Worm (Caenorhabditis elegans) whole organism, mixed stage, embryonic: Measurements from ENCODE around the gene fbxa-137.
A peak's percentile ranks its signal among the peaks of the same experiment; 100 is the strongest.

Source experiments
- M03D4.4 ChIP-seq: sonication (generic microtip); optimal IDR thresholded peaks from 2 replicates; lab custom pipeline; 2017; ENCODE audit warnings: mild to moderate bottlenecking, missing genetic modification characterization, missing compliant biosample characterization
- bed-3 ChIP-seq: fragments of 200-800 bp; sonication (Bioruptor generic); optimal IDR thresholded peaks from 3 replicates; lab custom pipeline; 2018; ENCODE audit warnings: mild to moderate bottlenecking, missing genetic modification characterization, moderate library complexity, missing compliant biosample characterization
- blmp-1 ChIP-seq: fragments of 150-350 bp; optimal IDR thresholded peaks from 2 replicates; lab custom pipeline; 2014; ENCODE audit warnings: missing biosample characterization, missing genetic modification characterization
- ceh-39 ChIP-seq: fragments of 150-350 bp; optimal IDR thresholded peaks from 2 replicates; lab custom pipeline; 2014; ENCODE audit warnings: missing biosample characterization, missing genetic modification characterization
- ces-1 ChIP-seq: fragments of 150-350 bp; optimal IDR thresholded peaks from 2 replicates; lab custom pipeline; 2014; ENCODE audit warnings: missing biosample characterization, missing genetic modification reagents, missing genetic modification characterization
- cnd-1 ChIP-seq: fragments of 200-800 bp; sonication (Bioruptor generic); optimal IDR thresholded peaks from 2 replicates; lab custom pipeline; 2018; ENCODE audit warnings: mild to moderate bottlenecking, missing genetic modification characterization, missing compliant biosample characterization
- drap-1 ChIP-seq: fragments of 200-800 bp; sonication (Bioruptor generic); optimal IDR thresholded peaks from 3 replicates; lab custom pipeline; 2018; ENCODE audit warnings: mild to moderate bottlenecking, missing genetic modification characterization, missing compliant biosample characterization
- elt-1 ChIP-seq: sonication (generic microtip); optimal IDR thresholded peaks from 2 replicates; lab custom pipeline; 2017; ENCODE audit warnings: missing genetic modification characterization, mild to moderate bottlenecking, missing compliant biosample characterization, antibody characterized with exemption, moderate library complexity, borderline replicate concordance; ENCODE audit not compliant: insufficient read depth
- elt-3 ChIP-seq: fragments of 150-350 bp; optimal IDR thresholded peaks from 2 replicates; lab custom pipeline; 2014; ENCODE audit warnings: missing biosample characterization, missing genetic modification characterization
- flh-1 ChIP-seq: fragments of 200-800 bp; sonication (Bioruptor generic); optimal IDR thresholded peaks from 2 replicates; lab custom pipeline; 2018; ENCODE audit warnings: mild to moderate bottlenecking, missing genetic modification characterization, moderate library complexity, missing compliant biosample characterization
- ham-2 ChIP-seq: fragments of 200-800 bp; sonication (Bioruptor generic); optimal IDR thresholded peaks from 2 replicates; lab custom pipeline; 2018; ENCODE audit warnings: mild to moderate bottlenecking, missing genetic modification characterization, missing compliant biosample characterization
- hlh-1 ChIP-seq: fragments of 150-350 bp; optimal IDR thresholded peaks from 2 replicates; lab custom pipeline; 2014; ENCODE audit warnings: missing biosample characterization, missing genetic modification reagents, missing genetic modification characterization
- lin-13 ChIP-seq: fragments of 150-350 bp; optimal IDR thresholded peaks from 2 replicates; lab custom pipeline; 2014; ENCODE audit warnings: missing biosample characterization, missing genetic modification characterization
- lin-32 ChIP-seq: fragments of 200-800 bp; sonication (Bioruptor generic); optimal IDR thresholded peaks from 2 replicates; lab custom pipeline; 2018; ENCODE audit warnings: mild to moderate bottlenecking, missing genetic modification characterization, missing compliant biosample characterization
- lsy-2 ChIP-seq: fragments of 150-350 bp; optimal IDR thresholded peaks from 2 replicates; lab custom pipeline; 2014; ENCODE audit warnings: missing biosample characterization, missing genetic modification characterization
- mab-5 ChIP-seq: fragments of 150-350 bp; optimal IDR thresholded peaks from 2 replicates; lab custom pipeline; 2014; ENCODE audit warnings: missing biosample characterization, missing genetic modification characterization
- mep-1 ChIP-seq: fragments of 150-350 bp; optimal IDR thresholded peaks from 2 replicates; lab custom pipeline; 2017; ENCODE audit warnings: missing biosample characterization, missing genetic modification reagents, missing genetic modification characterization, inconsistent platforms
- mls-2 ChIP-seq: sonication (generic microtip); optimal IDR thresholded peaks from 2 replicates; lab custom pipeline; 2016; ENCODE audit warnings: mild to moderate bottlenecking, missing genetic modification characterization, moderate library complexity, missing compliant biosample characterization
- nhr-12 ChIP-seq: fragments of 150-350 bp; optimal IDR thresholded peaks from 2 replicates; lab custom pipeline; 2014; ENCODE audit warnings: missing biosample characterization, missing genetic modification characterization
- nhr-237 ChIP-seq: fragments of 150-350 bp; optimal IDR thresholded peaks from 2 replicates; lab custom pipeline; 2014; ENCODE audit warnings: missing biosample characterization, missing genetic modification characterization
- nhr-28 ChIP-seq: fragments of 150-350 bp; optimal IDR thresholded peaks from 2 replicates; lab custom pipeline; 2014; ENCODE audit warnings: missing biosample characterization, missing genetic modification characterization
- nhr-76 ChIP-seq: sonication (generic microtip); optimal IDR thresholded peaks from 2 replicates; lab custom pipeline; 2017; ENCODE audit warnings: missing biosample characterization, missing genetic modification characterization
- pha-4 ChIP-seq: fragments of 150-350 bp; optimal IDR thresholded peaks from 2 replicates; lab custom pipeline; 2018; ENCODE audit warnings: missing biosample characterization, missing genetic modification reagents, missing genetic modification characterization
- sem-2 ChIP-seq: fragments of 200-800 bp; sonication (Bioruptor generic); optimal IDR thresholded peaks from 2 replicates; lab custom pipeline; 2018; ENCODE audit warnings: mild to moderate bottlenecking, missing genetic modification characterization, missing compliant biosample characterization
- snpc-4 ChIP-seq: fragments of 150-350 bp; optimal IDR thresholded peaks from 2 replicates; lab custom pipeline; 2014; ENCODE audit warnings: missing biosample characterization, missing genetic modification characterization
- sptf-1 ChIP-seq: sonication (generic microtip); optimal IDR thresholded peaks from 2 replicates; lab custom pipeline; 2017; ENCODE audit warnings: mild to moderate bottlenecking, missing genetic modification characterization, moderate library complexity, missing compliant biosample characterization
- tbx-8 ChIP-seq: fragments of 200-800 bp; sonication (Bioruptor generic); optimal IDR thresholded peaks from 2 replicates; lab custom pipeline; 2018; ENCODE audit warnings: mild to moderate bottlenecking, missing genetic modification characterization, moderate library complexity, missing compliant biosample characterization
- unc-120 ChIP-seq: sonication (generic microtip); optimal IDR thresholded peaks from 2 replicates; lab custom pipeline; 2017; ENCODE audit warnings: missing genetic modification characterization, missing compliant biosample characterization; ENCODE audit not compliant: poor library complexity, severe bottlenecking
- unc-39 ChIP-seq: fragments of 150-350 bp; optimal IDR thresholded peaks from 2 replicates; lab custom pipeline; 2014; ENCODE audit warnings: missing biosample characterization, missing genetic modification characterization
- unc-62 ChIP-seq: fragments of 150-350 bp; optimal IDR thresholded peaks from 2 replicates; lab custom pipeline; 2014; ENCODE audit warnings: missing biosample characterization, missing genetic modification reagents, missing genetic modification characterization
- zip-8 ChIP-seq: fragments of 150-350 bp; optimal IDR thresholded peaks from 2 replicates; lab custom pipeline; 2014; ENCODE audit warnings: missing biosample characterization, missing genetic modification characterization
- ztf-11 ChIP-seq: fragments of 150-350 bp; optimal IDR thresholded peaks from 2 replicates; lab custom pipeline; 2014; ENCODE audit warnings: missing biosample characterization, missing genetic modification characterization

Gene fbxa-137

DNA sequence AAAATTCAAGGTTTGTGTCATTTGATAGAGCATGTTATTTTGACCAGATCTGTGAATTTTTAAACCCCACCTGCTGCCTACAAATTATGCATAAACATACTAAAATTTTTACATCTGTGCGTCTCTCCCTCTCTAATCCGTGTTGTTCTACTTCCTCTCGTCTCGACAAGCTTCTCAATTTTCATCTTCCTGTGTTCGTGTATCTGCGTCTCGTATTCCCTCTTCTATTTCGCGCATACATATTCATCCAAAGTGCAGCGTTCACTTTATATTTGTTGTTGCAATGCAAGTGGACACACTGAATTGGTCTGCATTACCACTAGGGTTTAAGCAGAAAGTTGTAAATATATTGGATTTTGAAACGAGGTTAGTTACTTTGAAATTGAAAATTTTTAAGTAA is at the start of gene fbxa-137:
Gene fbxa-137 (plus strand): TSS at position 274 of the 400 bp plus-strand sequence.
- TF ChIP-seq pha-4 (tag; lab: Kevin White, UChicago), result peak; percentile 41
- no peak for TF ChIP-seq nhr-237 (tag; lab: Kevin White, UChicago)
- no peak for TF ChIP-seq sptf-1 (tag; lab: Kevin White, UChicago)
- no peak for TF ChIP-seq unc-120
- TF ChIP-seq lin-32 (GFP tag; lab: Kevin White, UChicago), result no peak
- TF ChIP-seq unc-39, result no peak
- TF ChIP-seq M03D4.4 (tag; lab: Kevin White, UChicago), result no peak
- TF ChIP-seq nhr-28 (tag; lab: Kevin White, UChicago), result no peak
- no peak for TF ChIP-seq sem-2 (GFP tag; lab: Kevin White, UChicago)
- TF ChIP-seq drap-1, result no peak
- TF ChIP-seq elt-3 (tag; lab: Kevin White, UChicago), result no peak
- peak; percentile 6 for TF ChIP-seq mls-2 (tag; lab: Kevin White, UChicago)
- TF ChIP-seq zip-8 (tag; lab: Kevin White, UChicago), result no peak
- no peak for TF ChIP-seq tbx-8 (GFP tag; lab: Kevin White, UChicago)
- no peak for TF ChIP-seq unc-62 (GFP tag; lab: Kevin White, UChicago)
- TF ChIP-seq ces-1 (GFP tag; lab: Kevin White, UChicago), result peak; percentile 50
- TF ChIP-seq hlh-1, result no peak

DNA sequence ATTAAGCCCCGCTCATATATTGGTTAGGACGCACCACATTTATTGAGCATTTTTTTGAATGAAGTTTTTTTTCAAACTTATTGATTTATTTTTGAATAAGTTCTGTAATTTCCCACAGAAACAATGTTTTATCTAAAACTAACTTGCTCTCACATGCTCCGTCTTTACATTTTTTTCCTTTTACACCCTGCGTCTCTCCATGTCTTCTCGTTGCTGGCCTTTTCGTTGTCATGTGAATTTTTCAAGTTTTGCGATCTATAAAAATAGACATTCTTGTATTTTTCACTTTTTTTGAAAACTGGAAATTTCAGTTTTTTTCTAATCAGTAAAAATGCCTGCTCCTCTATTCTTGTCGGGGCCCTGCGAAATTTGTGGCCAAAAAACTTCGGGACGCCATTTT is 47.7 kb upstream of the fbxa-137 start, which contains the start of gene nhr-134:
Gene nhr-134 (plus strand): TSS at position 312 of the 400 bp plus-strand sequence.
- TF ChIP-seq unc-62 (GFP tag; lab: Kevin White, UChicago) (no peak), zip-8 (tag; lab: Kevin White, UChicago) (no peak), nhr-76 (no peak), ces-1 (GFP tag; lab: Kevin White, UChicago) (no peak)

DNA sequence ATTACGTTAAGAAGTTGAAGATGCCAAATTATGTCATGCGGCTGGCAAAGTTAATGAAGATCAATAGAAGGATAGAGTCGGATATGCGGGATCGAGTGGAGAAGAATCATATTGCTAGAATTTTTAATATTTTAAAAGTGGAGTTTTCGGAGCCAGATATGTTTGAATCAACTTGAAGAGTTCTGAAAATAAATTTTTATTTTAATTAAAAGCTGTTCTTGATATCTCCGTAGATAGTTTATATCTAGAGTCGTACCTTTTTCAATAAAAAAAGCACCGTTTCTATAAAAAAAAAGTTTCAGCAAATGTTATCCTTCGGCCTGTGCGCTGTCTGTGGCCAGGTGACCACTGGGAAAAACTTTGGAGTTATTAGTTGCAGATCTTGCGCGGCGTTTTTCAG is 45.4 kb upstream of the fbxa-137 start, which contains the start of gene nhr-96:
Gene nhr-96 (plus strand): TSS at position 301 of the 400 bp plus-strand sequence.
- TF ChIP-seq nhr-28 (tag; lab: Kevin White, UChicago) (no peak), zip-8 (tag; lab: Kevin White, UChicago) (no peak), mep-1 (tag; lab: Kevin White, UChicago) (no peak), snpc-4 (no peak), blmp-1 (no peak), ham-2 (GFP tag; lab: Kevin White, UChicago) (no peak), elt-3 (tag; lab: Kevin White, UChicago) (no peak), ces-1 (GFP tag; lab: Kevin White, UChicago) (no peak), sem-2 (GFP tag; lab: Kevin White, UChicago) (no peak), ceh-39 (no peak), mab-5 (tag; lab: Kevin White, UChicago) (no peak), lin-32 (GFP tag; lab: Kevin White, UChicago) (no peak), unc-39 (no peak), bed-3 (GFP tag; lab: Kevin White, UChicago) (no peak), unc-120 (no peak), flh-1 (GFP tag; lab: Kevin White, UChicago) (no peak), nhr-12 (tag; lab: Kevin White, UChicago) (no peak), tbx-8 (GFP tag; lab: Kevin White, UChicago) (no peak), nhr-237 (tag; lab: Kevin White, UChicago) (no peak)

DNA sequence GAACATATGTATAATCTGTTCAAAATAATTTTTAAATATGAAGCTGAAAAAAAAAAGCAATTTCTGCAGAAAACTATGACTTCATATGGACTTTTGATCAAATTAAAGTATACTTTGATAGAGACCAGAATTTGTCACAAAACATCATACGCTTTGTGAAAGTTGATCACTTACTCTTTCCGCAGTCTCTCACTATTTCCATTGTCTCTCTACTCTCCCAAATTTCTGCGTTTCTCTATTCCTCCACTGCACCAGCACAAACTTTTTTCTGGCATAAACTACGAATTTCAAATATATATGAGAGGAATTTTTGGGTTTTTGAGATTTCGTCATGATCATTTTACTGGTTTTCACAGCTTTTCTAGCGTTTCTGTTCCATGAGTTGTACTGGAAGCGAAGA is 42.8 kb upstream of the fbxa-137 start, which contains the start of gene cyp-33C4:
Gene cyp-33C4 (plus strand): TSS at position 293 of the 400 bp plus-strand sequence.
- TF ChIP-seq lin-13 (tag; lab: Kevin White, UChicago) (no peak), lsy-2 (tag; lab: Kevin White, UChicago) (no peak), nhr-12 (tag; lab: Kevin White, UChicago) (no peak), bed-3 (GFP tag; lab: Kevin White, UChicago) (no peak), unc-39 (no peak), blmp-1 (no peak), elt-1 (no peak), ham-2 (GFP tag; lab: Kevin White, UChicago) (no peak), nhr-76 (no peak), cnd-1 (no peak), snpc-4 (no peak), ces-1 (GFP tag; lab: Kevin White, UChicago) (no peak), ztf-11 (tag; lab: Kevin White, UChicago) (no peak), flh-1 (GFP tag; lab: Kevin White, UChicago) (no peak), elt-3 (tag; lab: Kevin White, UChicago) (no peak)
- TF ChIP-seq, all 35 proteins: peak for 0
